Worm (Caenorhabditis elegans): ENCODE data around the gene F53F8.3.

Gene F53F8.3

ce11 chrV:20714503-20714902, 25.2 kb upstream of the F53F8.3 start:
- TF ChIP-seq saeg-2 (GFP tag; IDR thresholded peaks at IDR 0.05) (no peak), aha-1 (tag) (peak; percentile 81), daf-16 (GFP tag; optimal IDR thresholded peaks at IDR 0.05) (no peak), daf-16 (tag; optimal IDR thresholded peaks at IDR 0.05) (peak; percentile 7), mxl-3 (GFP tag; optimal IDR thresholded peaks at IDR 0.05) (no peak), ama-1 (optimal IDR thresholded peaks at IDR 0.05) (peak; percentile 16)

DNA sequence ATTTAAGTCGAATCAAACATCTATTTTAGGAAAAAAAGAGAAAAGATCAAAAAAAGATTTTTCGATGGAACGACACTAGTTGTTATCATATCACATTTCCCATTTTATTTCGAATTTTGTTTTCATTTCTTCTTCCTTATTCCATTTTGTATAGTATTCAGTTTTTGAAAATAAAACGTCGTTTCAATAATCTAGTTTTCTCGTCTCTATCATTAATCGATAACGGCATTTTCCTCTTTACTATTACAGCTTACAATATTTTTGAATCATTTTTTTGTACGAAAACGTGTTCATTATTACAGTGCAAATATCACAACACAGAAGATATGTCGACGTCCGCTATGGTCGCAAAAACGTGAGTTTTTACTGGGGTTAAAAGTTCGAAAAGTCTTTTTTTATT, 24.3 kb upstream of the F53F8.3 start, which contains the start of gene Y44A6C.1:
Y44A6C.1 (plus strand) TSS at position 301 of the 400 bp plus-strand sequence.
- TF ChIP-seq daf-16 (GFP tag; optimal IDR thresholded peaks at IDR 0.05) (no peak), daf-16 (tag; optimal IDR thresholded peaks at IDR 0.05) (peak; percentile 15), nhr-111 (GFP tag; optimal IDR thresholded peaks at IDR 0.05) (no peak), Y48G9A.11 (GFP tag; IDR thresholded peaks at IDR 0.05) (no peak)

ce11 chrV:20712994-20713326, 23.6 kb upstream of the F53F8.3 start:
- peak in 1 of 2 experiments; percentile 79 for TF ChIP-seq unc-62 (GFP tag; optimal IDR thresholded peaks at IDR 0.05 in 1 of 2)
- no peak for TF ChIP-seq unc-62 (tag; optimal IDR thresholded peaks at IDR 0.05)
- no peak for TF ChIP-seq gei-8 (GFP tag; optimal IDR thresholded peaks at IDR 0.05)
- TF ChIP-seq T26A8.4 (GFP tag; IDR thresholded peaks at IDR 0.05), result 0 out of 2 replicates have a peak, but pooled peaks have one; percentile 19
- TF ChIP-seq ceh-62 (tag; optimal IDR thresholded peaks at IDR 0.05), result no peak
- TF ChIP-seq unc-39 (tag; optimal IDR thresholded peaks at IDR 0.05), result no peak
- peak; percentile 52 for TF ChIP-seq dmd-6 (GFP tag; IDR thresholded peaks at IDR 0.05)
- peak; percentile 41 for TF ChIP-seq hlh-11 (tag; optimal IDR thresholded peaks at IDR 0.05)
- no peak for TF ChIP-seq egl-43 (GFP tag; IDR thresholded peaks at IDR 0.05)
- TF ChIP-seq daf-16 (GFP tag; optimal IDR thresholded peaks at IDR 0.05), result no peak
- peak; percentile 14 for TF ChIP-seq daf-16 (tag; optimal IDR thresholded peaks at IDR 0.05)
- peak; percentile 65 for TF ChIP-seq hlh-30 (tag; optimal IDR thresholded peaks at IDR 0.05; ENCODE audit: insufficient read depth)
- no peak for TF ChIP-seq fos-1 (tag; optimal IDR thresholded peaks at IDR 0.05)
- no peak for TF ChIP-seq lim-7 (GFP tag; IDR thresholded peaks at IDR 0.05)
- TF ChIP-seq ceh-20 (GFP tag; IDR thresholded peaks at IDR 0.05), result peak; percentile 49; the same call in 1 of the 2 replicates
- TF ChIP-seq nhr-11 (tag; optimal IDR thresholded peaks at IDR 0.05), result no peak
- TF ChIP-seq daf-8 (GFP tag; IDR thresholded peaks at IDR 0.05), result no peak
- no peak for TF ChIP-seq nhr-237 (tag; optimal IDR thresholded peaks at IDR 0.05)
- no peak for TF ChIP-seq nhr-102 (tag; optimal IDR thresholded peaks at IDR 0.05)
- no peak for TF ChIP-seq set-16 (GFP tag; IDR thresholded peaks at IDR 0.05)
- TF ChIP-seq arid-1 (GFP tag; conservative IDR thresholded peaks at IDR 0.05), result no peak
- no peak for TF ChIP-seq pqm-1 (tag; optimal IDR thresholded peaks at IDR 0.05)
- TF ChIP-seq unc-130 (GFP tag; optimal IDR thresholded peaks at IDR 0.05), result no peak
- TF ChIP-seq nhr-76 (tag; optimal IDR thresholded peaks at IDR 0.05), result no peak
- peak; percentile 30 to 72 for TF ChIP-seq lsy-2 (tag; optimal IDR thresholded peaks at IDR 0.05)
- no peak for TF ChIP-seq vab-7 (GFP tag; IDR thresholded peaks at IDR 0.05)
- TF ChIP-seq mes-2 (tag; optimal IDR thresholded peaks at IDR 0.05; ENCODE audit: poor library complexity, severe bottlenecking), result peak; percentile 26
- peak; percentile 8 for TF ChIP-seq ama-1 (optimal IDR thresholded peaks at IDR 0.05)
- TF ChIP-seq tag-97 (GFP tag; IDR thresholded peaks at IDR 0.05), result no peak
- no peak for TF ChIP-seq madf-9 (GFP tag; conservative IDR thresholded peaks at IDR 0.05)
- peak in 1 of 2 experiments; percentile 98 for TF ChIP-seq hif-1 (tag; optimal IDR thresholded peaks at IDR 0.05)
- TF ChIP-seq dpl-1 (GFP tag; optimal IDR thresholded peaks at IDR 0.05), result peak; percentile 54
- TF ChIP-seq saeg-2 (GFP tag; IDR thresholded peaks at IDR 0.05), result no peak
- no peak for TF ChIP-seq Y75B8A.6 (GFP tag; IDR thresholded peaks at IDR 0.05)
- no peak for TF ChIP-seq zip-2 (tag; optimal IDR thresholded peaks at IDR 0.05)
- TF ChIP-seq nhr-10 (tag; optimal IDR thresholded peaks at IDR 0.05), result no peak
- peak; percentile 5 for TF ChIP-seq nhr-6 (tag; optimal IDR thresholded peaks at IDR 0.05)
- peak; percentile 8 for TF ChIP-seq rbr-2 (tag; optimal IDR thresholded peaks at IDR 0.05)
- peak; percentile 41 for TF ChIP-seq mep-1 (tag; optimal IDR thresholded peaks at IDR 0.05)
- TF ChIP-seq mxl-3 (GFP tag; optimal IDR thresholded peaks at IDR 0.05), result peak; percentile 35
- TF ChIP-seq Y48G9A.11 (GFP tag; IDR thresholded peaks at IDR 0.05), result no peak
- TF ChIP-seq dmd-9 (GFP tag; IDR thresholded peaks at IDR 0.05), result no peak
- TF ChIP-seq hmg-1.1 (GFP tag; IDR thresholded peaks at IDR 0.05), result peak; percentile 45; the same call in 1 of the 2 replicates
- no peak for TF ChIP-seq nhr-77 (tag; optimal IDR thresholded peaks at IDR 0.05)
- no peak for TF ChIP-seq madf-5 (GFP tag; IDR thresholded peaks at IDR 0.05)
- no peak for TF ChIP-seq dmd-8 (GFP tag; IDR thresholded peaks at IDR 0.05)

Data from whole organism, L4 larva.